Worm (Caenorhabditis elegans) whole organism, young adult: ENCODE data around the gene erd-2.2.
A peak's percentile ranks its signal among the peaks of the same experiment; 100 is the strongest.

Source experiments
- B0035.1 ChIP-seq: sonication (generic microtip); optimal IDR thresholded peaks from 2 replicates; lab custom pipeline; 2016; ENCODE audit warnings: missing genetic modification characterization, mild to moderate bottlenecking, missing compliant biosample characterization, missing genotype, missing genetic modification reagents
- B0261.1 ChIP-seq: sonication (generic microtip); optimal IDR thresholded peaks from 2 replicates; lab custom pipeline; 2016; ENCODE audit warnings: mild to moderate bottlenecking, missing genetic modification characterization, moderate library complexity, missing compliant biosample characterization
- C06A6.2 ChIP-seq: fragments of 200-800 bp; sonication (Bioruptor generic); conservative IDR thresholded peaks from 2 replicates; pipeline ENCODE4 v1.3.6; 2022; ENCODE audit warnings: missing genetic modification characterization, missing compliant biosample characterization
- D2030.7 ChIP-seq: fragments of 200-800 bp; sonication (Bioruptor generic); IDR thresholded peaks from 2 replicates; pipeline ENCODE4 v1.3.6; 2022; ENCODE audit warnings: missing genetic modification reagents, missing genetic modification characterization, missing compliant biosample characterization
- F39B2.1 ChIP-seq: fragments of 200-800 bp; sonication (Bioruptor generic); IDR thresholded peaks from 2 replicates; pipeline ENCODE4 v1.3.6; 2022; ENCODE audit warnings: missing genetic modification reagents, missing genetic modification characterization, missing compliant biosample characterization
- F52B5.7 ChIP-seq: sonication (generic microtip); optimal IDR thresholded peaks from 2 replicates; lab custom pipeline; 2016; ENCODE audit warnings: mild to moderate bottlenecking, missing genetic modification characterization, missing compliant biosample characterization
- F55B11.4 ChIP-seq: sonication (generic microtip); optimal IDR thresholded peaks from 2 replicates; lab custom pipeline; 2016; ENCODE audit warnings: missing compliant biosample characterization, missing genetic modification characterization, borderline replicate concordance; ENCODE audit not compliant: insufficient read depth
- F57A8.1 ChIP-seq: fragments of 200-800 bp; sonication (Bioruptor generic); optimal IDR thresholded peaks from 2 replicates; lab custom pipeline; 2018; ENCODE audit warnings: mild to moderate bottlenecking, missing genetic modification characterization, moderate library complexity, missing compliant biosample characterization
- T07F8.4 ChIP-seq: sonication (generic microtip); optimal IDR thresholded peaks from 2 replicates; lab custom pipeline; 2016; ENCODE audit warnings: mild to moderate bottlenecking, missing genetic modification characterization, moderate library complexity, missing compliant biosample characterization
- Y53G8AR.9 ChIP-seq: fragments of 200-800 bp; sonication (Bioruptor generic); conservative IDR thresholded peaks from 2 replicates; pipeline ENCODE4 v1.3.6; 2022; ENCODE audit warnings: missing genetic modification reagents, missing genetic modification characterization, missing compliant biosample characterization
- Y67H2A.10 ChIP-seq: fragments of 200-800 bp; sonication (Bioruptor generic); conservative IDR thresholded peaks from 2 replicates; pipeline ENCODE4 v1.3.6; 2022; ENCODE audit warnings: missing genetic modification reagents, missing genetic modification characterization, missing compliant biosample characterization
- Y79H2A.3 ChIP-seq: fragments of 200-800 bp; sonication (Bioruptor generic); conservative IDR thresholded peaks from 2 replicates; pipeline ENCODE4 v1.3.6; 2022; ENCODE audit warnings: missing genetic modification reagents, missing genetic modification characterization, missing compliant biosample characterization
- atf-7 ChIP-seq: sonication (generic microtip); optimal IDR thresholded peaks from 2 replicates; lab custom pipeline; 2017; ENCODE audit warnings: mild to moderate bottlenecking, missing genetic modification characterization, missing compliant biosample characterization
- athp-1 ChIP-seq: sonication (generic microtip); optimal IDR thresholded peaks from 2 replicates; lab custom pipeline; 2017; ENCODE audit warnings: mild to moderate bottlenecking, missing genetic modification characterization, missing compliant biosample characterization
- ccch-3 ChIP-seq: fragments of 200-800 bp; sonication (Bioruptor generic); optimal IDR thresholded peaks from 2 replicates; lab custom pipeline; 2018; ENCODE audit warnings: mild to moderate bottlenecking, missing genetic modification characterization, missing compliant biosample characterization
- cebp-1 ChIP-seq, 2 experiments: fragments of 200-800 bp in 1 of 2; sonication (Bioruptor generic) in 1 of 2; sonication (generic microtip) in 1 of 2; IDR thresholded peaks in 1 of 2; optimal IDR thresholded peaks in 1 of 2; 2 replicates each; pipeline versions ENCODE4 v1.3.6 to Lab custom; 2017 to 2022; ENCODE audit warnings: missing compliant biosample characterization in 2 of 2, missing genetic modification characterization in 2 of 2, mild to moderate bottlenecking in 1 of 2, missing genetic modification reagents in 1 of 2, moderate library complexity in 1 of 2
- cebp-2 ChIP-seq: fragments of 200-800 bp; sonication (Bioruptor generic); IDR thresholded peaks from 2 replicates; pipeline ENCODE4 v1.3.6; 2022; ENCODE audit warnings: missing genetic modification characterization, missing compliant biosample characterization
- dpff-1 ChIP-seq: sonication (generic microtip); optimal IDR thresholded peaks from 2 replicates; lab custom pipeline; 2017; ENCODE audit warnings: mild to moderate bottlenecking, missing genetic modification characterization, missing compliant biosample characterization
- ekl-4 ChIP-seq: fragments of 200-800 bp; sonication (Bioruptor generic); IDR thresholded peaks from 2 replicates; pipeline ENCODE4 v1.3.6; 2022; ENCODE audit warnings: missing genetic modification reagents, missing genetic modification characterization, missing compliant biosample characterization
- him-1 ChIP-seq: sonication (generic microtip); optimal IDR thresholded peaks from 2 replicates; lab custom pipeline; 2016; ENCODE audit warnings: missing genotype, missing genetic modification reagents, missing genetic modification characterization, missing compliant biosample characterization
- hlh-12 ChIP-seq: sonication (generic microtip); optimal IDR thresholded peaks from 2 replicates; lab custom pipeline; 2016; ENCODE audit warnings: missing genetic modification characterization, missing compliant biosample characterization
- hlh-26 ChIP-seq: fragments of 200-800 bp; sonication (Bioruptor generic); conservative IDR thresholded peaks from 2 replicates; pipeline ENCODE4 v1.3.6; 2022; ENCODE audit warnings: missing genetic modification reagents, missing genetic modification characterization, missing compliant biosample characterization
- hmg-1.2 ChIP-seq: fragments of 200-800 bp; sonication (Bioruptor generic); IDR thresholded peaks from 2 replicates; pipeline ENCODE4 v1.3.6; 2022; ENCODE audit warnings: missing genetic modification reagents, missing genetic modification characterization, missing compliant biosample characterization
- hmg-20 ChIP-seq: fragments of 200-800 bp; sonication (Bioruptor generic); IDR thresholded peaks from 2 replicates; pipeline ENCODE4 v1.3.6; 2022; ENCODE audit warnings: missing genetic modification reagents, missing genetic modification characterization, missing compliant biosample characterization
- hsf-1 ChIP-seq: fragments of 200-800 bp; sonication (Bioruptor generic); IDR thresholded peaks from 2 replicates; pipeline ENCODE4 v1.3.6; 2022; ENCODE audit warnings: missing genetic modification reagents, missing genetic modification characterization, missing compliant biosample characterization
- lag-1 ChIP-seq: fragments of 200-800 bp; sonication (Bioruptor generic); IDR thresholded peaks from 2 replicates; pipeline ENCODE4 v1.3.6; 2022; ENCODE audit warnings: missing genetic modification reagents, missing genetic modification characterization, missing compliant biosample characterization
- lin-26 ChIP-seq: fragments of 200-800 bp; sonication (Bioruptor generic); IDR thresholded peaks from 2 replicates; pipeline ENCODE4 v1.3.6; 2022; ENCODE audit warnings: missing genetic modification reagents, missing genetic modification characterization, missing compliant biosample characterization
- lsl-1 ChIP-seq: fragments of 200-800 bp; sonication (Bioruptor generic); optimal IDR thresholded peaks from 2 replicates; lab custom pipeline; 2018; ENCODE audit warnings: mild to moderate bottlenecking, missing genetic modification characterization, moderate library complexity, missing compliant biosample characterization
- madf-10 ChIP-seq: sonication (generic microtip); optimal IDR thresholded peaks from 2 replicates; lab custom pipeline; 2016; ENCODE audit warnings: mild to moderate bottlenecking, missing genetic modification characterization, missing compliant biosample characterization
- mes-4 ChIP-seq: sonication (generic microtip); optimal IDR thresholded peaks from 2 replicates; lab custom pipeline; 2016; ENCODE audit warnings: missing genotype, missing genetic modification characterization, missing compliant biosample characterization
- nfya-2 ChIP-seq: fragments of 200-800 bp; sonication (Bioruptor generic); IDR thresholded peaks from 2 replicates; pipeline ENCODE4 v1.3.6; 2022; ENCODE audit warnings: missing genetic modification reagents, missing genetic modification characterization, missing compliant biosample characterization
- nfyb-1 ChIP-seq: fragments of 200-800 bp; sonication (Bioruptor generic); IDR thresholded peaks from 2 replicates; pipeline ENCODE4 v1.3.6; 2022; ENCODE audit warnings: missing genetic modification reagents, missing genetic modification characterization, missing compliant biosample characterization
- nhr-179 ChIP-seq: sonication (generic microtip); optimal IDR thresholded peaks from 2 replicates; lab custom pipeline; 2016; ENCODE audit warnings: mild to moderate bottlenecking, missing genetic modification characterization, missing compliant biosample characterization
- nhr-80 ChIP-seq: sonication (generic microtip); optimal IDR thresholded peaks from 2 replicates; lab custom pipeline; 2016; ENCODE audit warnings: missing genetic modification characterization, missing compliant biosample characterization
- rec-8 ChIP-seq, 2 experiments: sonication (generic microtip); optimal IDR thresholded peaks; 2 replicates each; lab custom pipeline; 2016; ENCODE audit warnings: mild to moderate bottlenecking in 2 of 2, missing genetic modification characterization in 2 of 2, missing genetic modification reagents in 2 of 2, missing genotype in 2 of 2, missing biosample characterization in 1 of 2, missing compliant biosample characterization in 1 of 2, moderate library complexity in 1 of 2
- repo-1 ChIP-seq: sonication (generic microtip); optimal IDR thresholded peaks from 2 replicates; lab custom pipeline; 2017; ENCODE audit warnings: mild to moderate bottlenecking, missing genetic modification characterization, missing compliant biosample characterization
- tlf-1 ChIP-seq: fragments of 200-800 bp; sonication (Bioruptor generic); optimal IDR thresholded peaks from 2 replicates; lab custom pipeline; 2018; ENCODE audit warnings: mild to moderate bottlenecking, missing genetic modification characterization, missing compliant biosample characterization
- xnd-1 ChIP-seq: sonication (generic microtip); optimal IDR thresholded peaks from 2 replicates; lab custom pipeline; 2016; ENCODE audit warnings: missing genotype, missing genetic modification reagents, missing genetic modification characterization, missing compliant biosample characterization
- zfh-2 ChIP-seq: fragments of 200-800 bp; sonication (Bioruptor generic); conservative IDR thresholded peaks from 2 replicates; pipeline ENCODE4 v1.3.6; 2022; ENCODE audit warnings: missing genetic modification reagents, missing genetic modification characterization, missing compliant biosample characterization
- zim-3 ChIP-seq: sonication (generic microtip); optimal IDR thresholded peaks from 2 replicates; lab custom pipeline; 2017; ENCODE audit warnings: mild to moderate bottlenecking, missing genetic modification characterization, moderate library complexity, missing compliant biosample characterization
- ztf-22 ChIP-seq: fragments of 200-800 bp; sonication (Bioruptor generic); optimal IDR thresholded peaks from 2 replicates; lab custom pipeline; 2018; ENCODE audit warnings: mild to moderate bottlenecking, missing genetic modification characterization, moderate library complexity, missing compliant biosample characterization
- ztf-28 ChIP-seq: fragments of 200-800 bp; sonication (Bioruptor generic); IDR thresholded peaks from 2 replicates; pipeline ENCODE4 v1.3.6; 2022; ENCODE audit warnings: missing genetic modification reagents, missing genetic modification characterization, missing compliant biosample characterization
- ztf-6 ChIP-seq: fragments of 200-800 bp; sonication (Bioruptor generic); IDR thresholded peaks from 2 replicates; pipeline ENCODE4 v1.3.6; 2022; ENCODE audit warnings: missing genetic modification reagents, missing genetic modification characterization, missing compliant biosample characterization

Gene erd-2.2

ce11 chrIII:5943368-5944180 lies 36.7 kb downstream of the erd-2.2 start (continued):
- TF ChIP-seq F39B2.1 (GFP tag; lab: Robert Waterston, UW), result 0 out of 2 replicates have a peak, but pooled peaks have one; percentile 4
- peak; percentile 82 for TF ChIP-seq athp-1 (tag; lab: Kevin White, UChicago)
- peak; percentile 88 for TF ChIP-seq cebp-2 (GFP tag; lab: Robert Waterston, UW)
- peak; percentile 17 for TF ChIP-seq nhr-80
- peak; percentile 27 for TF ChIP-seq lsl-1 (GFP tag; lab: Kevin White, UChicago)
- peak; percentile 50; the same call in 1 of the 2 replicates for TF ChIP-seq C06A6.2
- TF ChIP-seq B0261.1 (tag; lab: Kevin White, UChicago), result no peak
- no peak for TF ChIP-seq F55B11.4 (tag; lab: Kevin White, UChicago)
- TF ChIP-seq nfyb-1, result peak; percentile 86
- no peak; the same call in 1 of the 2 replicates for TF ChIP-seq cebp-1 (GFP tag; IDR thresholded peaks at IDR 0.05; lab: Robert Waterston, UW)
- peak; percentile 86 for TF ChIP-seq cebp-1 (tag; optimal IDR thresholded peaks at IDR 0.05; lab: Kevin White, UChicago)
- peak; percentile 77; the same call in 1 of the 2 replicates for TF ChIP-seq lin-26 (GFP tag; lab: Robert Waterston, UW)
- TF ChIP-seq hlh-12 (tag; lab: Kevin White, UChicago), result no peak
- no peak for TF ChIP-seq xnd-1 (tag; lab: Kevin White, UChicago)
- TF ChIP-seq ztf-6 (GFP tag; lab: Robert Waterston, UW), result no peak
- TF ChIP-seq T07F8.4 (tag; lab: Kevin White, UChicago), result peak; percentile 51
- peak; percentile 27 for TF ChIP-seq zim-3
- TF ChIP-seq tlf-1 (GFP tag; lab: Kevin White, UChicago), result peak; percentile 84
- no peak for TF ChIP-seq nhr-179 (tag; lab: Kevin White, UChicago)
- 0 out of 2 replicates have a peak, but pooled peaks have one; percentile 14 for TF ChIP-seq D2030.7 (GFP tag; lab: Robert Waterston, UW)
- peak; percentile 62 for TF ChIP-seq F52B5.7 (tag; lab: Kevin White, UChicago)
- peak; percentile 96 for TF ChIP-seq repo-1 (tag; lab: Kevin White, UChicago)
- TF ChIP-seq ekl-4, result peak; percentile 81
- peak; percentile 82 for TF ChIP-seq madf-10 (tag; lab: Kevin White, UChicago)
- TF ChIP-seq ztf-28, result no peak
- 0 out of 2 replicates have a peak, but pooled peaks have one; percentile 2 for TF ChIP-seq nfya-2 (GFP tag; lab: Robert Waterston, UW)
- TF ChIP-seq him-1 (tag; lab: Kevin White, UChicago), result peak; percentile 92
- TF ChIP-seq rec-8 (tag; optimal IDR thresholded peaks at IDR 0.05; lab: Kevin White, UChicago), result peak in 1 of 2 experiments; percentile 15
- TF ChIP-seq mes-4 (tag; lab: Kevin White, UChicago), result no peak
- 0 out of 2 replicates have a peak, but pooled peaks have one; percentile 30 for TF ChIP-seq hmg-20 (GFP tag; lab: Robert Waterston, UW)
- no peak for TF ChIP-seq hlh-26 (GFP tag; lab: Robert Waterston, UW)
- peak; percentile 90 for TF ChIP-seq Y53G8AR.9 (GFP tag; lab: Robert Waterston, UW)
- peak; percentile 85 for TF ChIP-seq B0035.1 (tag; lab: Kevin White, UChicago)
- no peak for TF ChIP-seq ztf-22
- TF ChIP-seq lag-1 (GFP tag; lab: Robert Waterston, UW), result no peak
- TF ChIP-seq Y79H2A.3 (GFP tag; lab: Robert Waterston, UW), result peak; percentile 92; the same call in 1 of the 2 replicates
- peak; percentile 81 for TF ChIP-seq atf-7 (tag; lab: Kevin White, UChicago)
- TF ChIP-seq hsf-1 (GFP tag; lab: Robert Waterston, UW), result peak; percentile 77
- TF ChIP-seq Y67H2A.10, result no peak
- TF ChIP-seq hmg-1.2 (GFP tag; lab: Robert Waterston, UW), result peak; percentile 60
- TF ChIP-seq dpff-1 (tag; lab: Kevin White, UChicago), result no peak
- TF ChIP-seq ccch-3 (GFP tag; lab: Kevin White, UChicago), result no peak
- TF ChIP-seq zfh-2 (GFP tag; lab: Robert Waterston, UW), result no peak
- no peak for TF ChIP-seq F57A8.1 (GFP tag; lab: Kevin White, UChicago)
